Fruit fly (Drosophila melanogaster): ENCODE measurements around the gene CG7564.

dm6 chr3L:17566335-17567242 lies 52.5 kb downstream of the CG7564 start:
- peak; percentile 78 for TF ChIP-seq CG17806 (tag; optimal IDR thresholded peaks at IDR 0.05)
- TF ChIP-seq D1 (tag; optimal IDR thresholded peaks at IDR 0.05), result peak; percentile 59
- TF ChIP-seq CG15710 (tag; optimal IDR thresholded peaks at IDR 0.05), result peak; percentile 86
- TF ChIP-seq CG34367 (tag; optimal IDR thresholded peaks at IDR 0.05), result peak; percentile 69
- TF ChIP-seq EcR (GFP tag; optimal IDR thresholded peaks at IDR 0.05), result peak; percentile 95
- peak; percentile 68; the same call in 1 of the 2 replicates for TF ChIP-seq CG10348 (GFP tag; IDR thresholded peaks at IDR 0.05)
- peak; percentile 82 for TF ChIP-seq Snoo (tag; optimal IDR thresholded peaks at IDR 0.05)
- peak; percentile 83 for TF ChIP-seq Ets98B (GFP tag; IDR thresholded peaks at IDR 0.05)
- TF ChIP-seq CG32121 (GFP tag; IDR thresholded peaks at IDR 0.05), result peak; percentile 88
- peak; percentile 92 for TF ChIP-seq CG13204 (GFP tag; optimal IDR thresholded peaks at IDR 0.05)
- TF ChIP-seq CG8301 (tag; optimal IDR thresholded peaks at IDR 0.05), result peak; percentile 74
- peak; percentile 80 for TF ChIP-seq CG9948 (tag; optimal IDR thresholded peaks at IDR 0.05)
- TF ChIP-seq CG12605 (GFP tag; IDR thresholded peaks at IDR 0.05), result no peak; the same call in 1 of the 2 replicates
